Worm (Caenorhabditis elegans) whole organism, L1 larva: ENCODE results near the gene alfa-1.

Source experiments
- Y116A8C.19 ChIP-seq: sonication (generic microtip); optimal IDR thresholded peaks from 2 replicates; lab custom pipeline; 2016; ENCODE audit warnings: missing compliant biosample characterization, missing genetic modification characterization, borderline replicate concordance
- blmp-1 ChIP-seq: fragments of 150-350 bp; optimal IDR thresholded peaks from 2 replicates; lab custom pipeline; 2014; ENCODE audit warnings: missing biosample characterization, missing genetic modification characterization
- ceh-88 ChIP-seq: fragments of 200-800 bp; sonication (Bioruptor generic); IDR thresholded peaks from 2 replicates; pipeline ENCODE4 v1.3.6; 2022; ENCODE audit warnings: missing genetic modification characterization, missing compliant biosample characterization
- ces-1 ChIP-seq: fragments of 150-350 bp; optimal IDR thresholded peaks from 2 replicates; lab custom pipeline; 2014; ENCODE audit warnings: missing biosample characterization, missing genetic modification reagents, missing genetic modification characterization
- egl-27 ChIP-seq, 2 experiments: fragments of 150-350 bp in 1 of 2; sonication (generic microtip); optimal IDR thresholded peaks; 3 replicates each; lab custom pipeline; 2017 to 2018; ENCODE audit warnings: missing biosample characterization in 2 of 2, missing genetic modification characterization in 2 of 2, missing genetic modification reagents in 2 of 2
- elt-3 ChIP-seq, 6 experiments: fragments of 150-350 bp in 1 of 6; sonication (generic microtip); optimal IDR thresholded peaks; 2 replicates each; lab custom pipeline; 2017 to 2018; ENCODE audit warnings: missing biosample characterization in 6 of 6, missing genetic modification characterization in 6 of 6, inconsistent platforms in 1 of 6
- lin-13 ChIP-seq: fragments of 150-350 bp; optimal IDR thresholded peaks from 2 replicates; lab custom pipeline; 2014; ENCODE audit warnings: missing biosample characterization, missing genetic modification reagents, missing genetic modification characterization
- lin-15B ChIP-seq: fragments of 150-350 bp; sonication (generic microtip); optimal IDR thresholded peaks from 3 replicates; lab custom pipeline; 2014; ENCODE audit warnings: missing biosample characterization, missing genetic modification characterization
- pag-3 ChIP-seq: sonication (generic microtip); optimal IDR thresholded peaks from 2 replicates; lab custom pipeline; 2017; ENCODE audit warnings: missing genetic modification characterization, mild to moderate bottlenecking, missing compliant biosample characterization, antibody characterized with exemption, borderline replicate concordance; ENCODE audit not compliant: insufficient read depth
- pqm-1 ChIP-seq: sonication (generic microtip); optimal IDR thresholded peaks from 3 replicates; lab custom pipeline; 2017; ENCODE audit warnings: missing biosample characterization, missing genetic modification characterization
- unc-130 ChIP-seq: fragments of 150-350 bp; optimal IDR thresholded peaks from 2 replicates; lab custom pipeline; 2017; ENCODE audit warnings: missing biosample characterization, missing genetic modification characterization, inconsistent platforms
- unc-62 ChIP-seq: fragments of 150-350 bp; optimal IDR thresholded peaks from 2 replicates; lab custom pipeline; 2014; ENCODE audit warnings: missing biosample characterization, missing genetic modification reagents, missing genetic modification characterization
- ztf-11 ChIP-seq, 2 experiments: sonication (generic microtip); optimal IDR thresholded peaks; 2 replicates each; lab custom pipeline; 2016 to 2017; ENCODE audit warnings: missing genetic modification characterization in 2 of 2, missing biosample characterization in 1 of 2, missing compliant biosample characterization in 1 of 2

- no peak for TF ChIP-seq ces-1
- no peak for TF ChIP-seq pqm-1 (tag; lab: Kevin White, UChicago)
- TF ChIP-seq lin-15B (tag; lab: Kevin White, UChicago) = no peak
- no peak for TF ChIP-seq unc-62 (GFP tag; lab: Kevin White, UChicago)
- TF ChIP-seq ztf-11 (tag; optimal IDR thresholded peaks at IDR 0.05; lab: Kevin White, UChicago) = no peak
- TF ChIP-seq Y116A8C.19 (tag; lab: Kevin White, UChicago) = no peak
- TF ChIP-seq egl-27 (tag; optimal IDR thresholded peaks at IDR 0.05; lab: Kevin White, UChicago) = no peak
- TF ChIP-seq pag-3 (tag; lab: Kevin White, UChicago) = no peak
- no peak for TF ChIP-seq blmp-1 (tag; lab: Kevin White, UChicago)
- TF ChIP-seq unc-130 (tag; lab: Kevin White, UChicago) = no peak
- TF ChIP-seq ceh-88 (GFP tag; lab: Robert Waterston, UW) = no peak
- TF ChIP-seq elt-3 (tag; optimal IDR thresholded peaks at IDR 0.05; lab: Kevin White, UChicago) = no peak
- no peak for TF ChIP-seq lin-13 (GFP tag; lab: Kevin White, UChicago)
These were observed 19.1 kb downstream of the alfa-1 start for ce11 chrII:7643214-7643613.
